Worm (Caenorhabditis elegans): ENCODE data around the gene sptf-2.

- no peak for TF ChIP-seq skn-1 (tag; optimal IDR thresholded peaks at IDR 0.05)
- no peak for TF ChIP-seq unc-30 (tag; optimal IDR thresholded peaks at IDR 0.05)
- no peak for TF ChIP-seq mdl-1 (tag; optimal IDR thresholded peaks at IDR 0.05)
- no peak for TF ChIP-seq ztf-4 (tag; optimal IDR thresholded peaks at IDR 0.05)
- TF ChIP-seq ama-1 (optimal IDR thresholded peaks at IDR 0.05): no peak
- no peak for TF ChIP-seq nhr-76 (tag; optimal IDR thresholded peaks at IDR 0.05)
Observed at ce11 chrII:8626598-8626997, 1.3 kb downstream of the sptf-2 start.

Data from whole organism, L1 larva.